Worm (Caenorhabditis elegans): ENCODE data around the gene Y71H2B.2.

Y71H2B.2 gene

DNA sequence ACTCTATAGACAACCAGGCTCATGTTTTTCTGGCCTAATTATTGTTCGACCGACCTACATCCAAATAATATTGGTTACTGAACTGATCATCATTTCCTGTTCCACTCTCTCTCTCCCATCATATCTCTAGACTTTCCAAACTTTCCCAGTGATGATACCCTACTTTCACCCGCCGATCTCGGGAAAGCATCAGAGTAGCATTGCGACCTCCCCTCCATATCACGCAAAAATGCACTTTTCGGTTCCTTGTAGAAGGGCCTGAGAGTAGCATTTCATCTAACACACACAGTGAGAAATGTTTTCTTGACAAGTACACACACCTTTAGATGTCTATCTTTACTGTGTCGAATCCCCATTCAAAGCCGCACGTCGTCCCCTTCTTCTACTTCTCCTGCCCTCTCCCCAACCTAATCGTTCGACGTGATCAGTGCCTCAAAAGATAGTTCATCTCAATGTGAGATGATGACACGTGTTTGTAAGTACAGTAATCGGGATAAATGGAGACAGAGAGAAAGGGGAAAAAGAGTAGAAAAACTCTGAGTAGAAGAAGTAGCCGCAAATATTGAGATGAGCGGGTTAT is 9.9 kb downstream of the Y71H2B.2 start:
- no peak for TF ChIP-seq rnt-1 (tag; optimal IDR thresholded peaks at IDR 0.05)
- TF ChIP-seq fkh-10 (GFP tag; optimal IDR thresholded peaks at IDR 0.05), result no peak
- TF ChIP-seq ceh-30 (tag; optimal IDR thresholded peaks at IDR 0.05), result no peak
- no peak for TF ChIP-seq pag-3 (tag; optimal IDR thresholded peaks at IDR 0.05; ENCODE audit: borderline replicate concordance)
- no peak for TF ChIP-seq ets-4 (tag; optimal IDR thresholded peaks at IDR 0.05)

DNA sequence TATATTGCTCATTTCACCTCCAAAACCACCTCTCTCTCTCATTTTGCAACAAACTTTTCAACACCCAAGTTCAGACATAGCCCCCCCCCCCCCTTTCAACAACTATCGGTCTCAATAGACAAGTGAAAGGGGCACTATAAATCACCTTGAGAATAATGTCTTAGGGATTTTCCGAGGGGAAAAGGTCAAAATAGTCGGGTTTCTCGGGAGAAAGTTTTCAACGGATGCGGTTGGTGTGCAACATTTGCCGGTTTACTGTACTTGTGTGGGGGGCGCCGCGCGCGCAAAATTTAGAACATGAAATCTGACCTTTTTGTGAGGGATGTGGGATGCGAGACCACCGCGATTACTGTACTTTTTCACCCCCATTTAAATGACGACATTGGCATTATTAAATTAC is 11.6 kb downstream of the Y71H2B.2 start:
- TF ChIP-seq dmd-4 (tag; optimal IDR thresholded peaks at IDR 0.05; ENCODE audit: borderline replicate concordance) (no peak), C08G9.2 (tag; optimal IDR thresholded peaks at IDR 0.05) (no peak), dve-1 (tag; optimal IDR thresholded peaks at IDR 0.05) (no peak), pqm-1 (tag; optimal IDR thresholded peaks at IDR 0.05) (no peak), npax-4 (tag; optimal IDR thresholded peaks at IDR 0.05) (no peak), ceh-31 (tag; optimal IDR thresholded peaks at IDR 0.05) (no peak), pha-2 (tag; optimal IDR thresholded peaks at IDR 0.05) (no peak)

DNA sequence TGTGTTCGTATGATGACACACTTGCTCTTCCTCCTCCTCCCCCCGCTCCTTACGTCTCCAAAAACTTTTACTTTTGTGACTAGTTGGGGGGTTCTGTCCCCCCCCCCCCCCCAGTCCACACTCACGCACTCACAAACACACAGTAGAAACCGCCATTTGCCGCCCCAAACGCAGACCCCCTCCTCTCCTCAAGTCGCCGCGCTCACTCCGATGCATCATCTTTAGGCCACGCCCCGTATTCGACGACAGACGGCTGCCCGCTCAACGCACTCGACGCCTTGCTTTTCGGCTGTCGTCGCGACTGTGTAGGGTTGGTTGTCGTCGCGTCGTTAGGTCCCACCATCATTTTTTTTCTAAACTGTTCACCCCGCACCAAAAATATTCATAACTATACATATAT is 13.2 kb downstream of the Y71H2B.2 start, which contains the start of gene zmp-2:
zmp-2 (plus strand) TSS at position 247 of the 400 bp plus-strand sequence.
- TF ChIP-seq C38D4.7 (GFP tag; optimal IDR thresholded peaks at IDR 0.05) (peak; percentile 15), ceh-24 (tag; optimal IDR thresholded peaks at IDR 0.05) (no peak), hlh-13 (GFP tag; optimal IDR thresholded peaks at IDR 0.05) (no peak), unc-42 (tag; optimal IDR thresholded peaks at IDR 0.05) (no peak), pha-4 (tag; optimal IDR thresholded peaks at IDR 0.05) (no peak)

DNA sequence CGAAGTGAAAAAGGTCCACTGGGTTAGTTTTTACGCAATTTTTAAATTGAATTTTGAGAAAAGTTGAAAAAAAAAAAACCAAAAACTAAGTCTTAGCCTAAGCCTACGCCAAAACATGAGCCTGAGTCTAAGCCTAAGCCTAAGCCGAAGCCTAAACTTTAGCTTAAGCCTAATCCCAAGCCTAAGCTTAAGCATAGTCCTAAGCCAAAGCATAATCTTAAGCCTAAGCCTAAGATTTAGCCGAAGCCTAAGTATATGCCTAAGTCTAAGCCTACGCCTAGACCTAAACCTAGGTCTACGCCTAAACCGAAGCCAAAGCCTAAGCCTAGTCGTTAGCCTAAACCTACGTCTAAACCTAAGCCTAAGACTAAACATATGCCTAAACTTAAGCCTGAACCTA is 18.7 kb downstream of the Y71H2B.2 start:
- TF ChIP-seq unc-55 (GFP tag; optimal IDR thresholded peaks at IDR 0.05) (no peak), dve-1 (tag; optimal IDR thresholded peaks at IDR 0.05) (peak; percentile 75), pha-4 (tag; optimal IDR thresholded peaks at IDR 0.05) (no peak)

- TF ChIP-seq ceh-2 (tag; optimal IDR thresholded peaks at IDR 0.05), result no peak
- peak; percentile 52 for TF ChIP-seq dve-1 (tag; optimal IDR thresholded peaks at IDR 0.05)
Observed at ce11 chrIII:2647194-2647925, 24.4 kb downstream of the Y71H2B.2 start.

DNA sequence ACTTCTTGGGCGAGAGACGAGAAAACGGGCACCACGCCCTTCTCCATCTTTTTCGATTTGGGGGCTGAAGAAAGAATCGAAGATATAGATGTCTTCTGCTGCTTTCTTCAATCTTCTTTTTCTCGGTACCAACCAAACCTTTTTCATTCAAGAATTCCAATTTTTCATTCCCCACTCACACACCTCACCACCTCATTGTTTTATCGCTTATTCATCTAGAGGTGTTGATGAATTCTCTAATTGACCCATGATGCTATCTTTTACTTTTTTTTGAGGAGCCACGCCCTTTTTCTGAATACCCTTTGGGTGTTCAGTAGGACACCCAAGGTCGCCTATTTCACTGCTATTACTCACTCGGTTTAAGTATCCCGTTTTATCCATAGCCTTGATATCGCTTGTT is 28.5 kb downstream of the Y71H2B.2 start:
- TF ChIP-seq nhr-232 (tag; optimal IDR thresholded peaks at IDR 0.05) (no peak), syd-9 (tag; optimal IDR thresholded peaks at IDR 0.05) (no peak), ceh-9 (tag; optimal IDR thresholded peaks at IDR 0.05) (no peak), npax-4 (tag; optimal IDR thresholded peaks at IDR 0.05) (no peak), tbx-7 (tag; optimal IDR thresholded peaks at IDR 0.05) (no peak), zip-5 (tag; optimal IDR thresholded peaks at IDR 0.05) (no peak), pros-1 (tag; optimal IDR thresholded peaks at IDR 0.05) (no peak), unc-3 (GFP tag; conservative IDR thresholded peaks at IDR 0.05) (no peak), unc-3 (tag; optimal IDR thresholded peaks at IDR 0.05) (no peak), dmd-4 (tag; optimal IDR thresholded peaks at IDR 0.05; ENCODE audit: borderline replicate concordance) (no peak), ceh-24 (tag; optimal IDR thresholded peaks at IDR 0.05) (no peak), sdc-2 (tag; optimal IDR thresholded peaks at IDR 0.05) (no peak), sox-2 (GFP tag; IDR thresholded peaks at IDR 0.05) (no peak), pha-4 (tag; optimal IDR thresholded peaks at IDR 0.05) (no peak), ceh-18 (tag; optimal IDR thresholded peaks at IDR 0.05) (no peak)

All from whole organism, late embryonic.